Fruit fly (Drosophila melanogaster) whole organism, adult: ENCODE results near the gene Sk1.

ENCODE experiments used
- CG11617 ChIP-seq: fragments of 200-800 bp; sonication (Bioruptor generic); optimal IDR thresholded peaks from 2 replicates; lab custom pipeline; 2017; ENCODE audit warnings: mild to moderate bottlenecking, missing biosample characterization, missing genetic modification reagents, missing genetic modification characterization
- CG12768 ChIP-seq: fragments of 200-800 bp; sonication (Bioruptor generic); optimal IDR thresholded peaks from 2 replicates; lab custom pipeline; 2017; ENCODE audit warnings: missing biosample characterization, missing genetic modification characterization, mild to moderate bottlenecking, moderate library complexity, missing genetic modification reagents
- CG14711 ChIP-seq: fragments of 200-800 bp; sonication (Bioruptor generic); optimal IDR thresholded peaks from 2 replicates; lab custom pipeline; 2018; ENCODE audit warnings: missing biosample characterization, mild to moderate bottlenecking, missing genetic modification characterization, moderate library complexity
- CG1620 ChIP-seq: fragments of 200-800 bp; sonication (Bioruptor generic); optimal IDR thresholded peaks from 2 replicates; lab custom pipeline; 2016; ENCODE audit warnings: missing biosample characterization, missing genetic modification characterization
- CG33017 ChIP-seq: fragments of 200-800 bp; sonication (Bioruptor generic); optimal IDR thresholded peaks from 2 replicates; lab custom pipeline; 2018; ENCODE audit warnings: missing biosample characterization, mild to moderate bottlenecking, missing genetic modification characterization, moderate library complexity
- CG5204 ChIP-seq: fragments of 200-800 bp; sonication (Bioruptor generic); optimal IDR thresholded peaks from 2 replicates; lab custom pipeline; 2016; ENCODE audit warnings: missing biosample characterization, missing genetic modification characterization
- CG7045 ChIP-seq: fragments of 200-800 bp; sonication (Bioruptor generic); optimal IDR thresholded peaks from 2 replicates; lab custom pipeline; 2017; ENCODE audit warnings: missing biosample characterization, mild to moderate bottlenecking, missing genetic modification characterization
- CG7101 ChIP-seq: fragments of 200-800 bp; sonication (Bioruptor generic); optimal IDR thresholded peaks from 2 replicates; lab custom pipeline; 2018; ENCODE audit warnings: missing biosample characterization, mild to moderate bottlenecking, missing genetic modification characterization, moderate library complexity
- Clk ChIP-seq: fragments of 200-800 bp; sonication (Bioruptor generic); optimal IDR thresholded peaks from 2 replicates; lab custom pipeline; 2017; ENCODE audit warnings: missing biosample characterization, missing genetic modification characterization
- Crg-1 ChIP-seq: fragments of 200-800 bp; sonication (Bioruptor generic); optimal IDR thresholded peaks from 2 replicates; lab custom pipeline; 2016; ENCODE audit warnings: missing biosample characterization, missing genetic modification characterization
- Hr96 ChIP-seq: fragments of 200-800 bp; sonication (Bioruptor generic); optimal IDR thresholded peaks from 2 replicates; lab custom pipeline; 2016; ENCODE audit warnings: missing biosample characterization, missing genetic modification characterization
- Mnt ChIP-seq: fragments of 200-800 bp; sonication (Bioruptor generic); optimal IDR thresholded peaks from 2 replicates; lab custom pipeline; 2016; ENCODE audit warnings: missing biosample characterization, mild to moderate bottlenecking, missing genetic modification characterization
- bab1 ChIP-seq: fragments of 200-800 bp; sonication (Bioruptor generic); optimal IDR thresholded peaks from 3 replicates; lab custom pipeline; 2019; ENCODE audit warnings: missing biosample characterization, mild to moderate bottlenecking, missing genetic modification characterization, moderate library complexity
- cic ChIP-seq: fragments of 200-800 bp; sonication (Bioruptor generic); optimal IDR thresholded peaks from 2 replicates; lab custom pipeline; 2017; ENCODE audit warnings: missing biosample characterization, mild to moderate bottlenecking, missing genetic modification characterization, moderate library complexity
- cnc ChIP-seq, 2 experiments: fragments of >200 bp; optimal IDR thresholded peaks; 2 replicates each; lab custom pipeline; 2017
- kay ChIP-seq: fragments of 200-800 bp; sonication (Bioruptor generic); peaks from one replicate; lab custom pipeline; 2016; ENCODE audit warnings: missing biosample characterization, missing genetic modification characterization, borderline replicate concordance
- ovo ChIP-seq: fragments of 200-800 bp; sonication (Bioruptor generic); optimal IDR thresholded peaks from 2 replicates; lab custom pipeline; 2016; ENCODE audit warnings: missing biosample characterization, missing genetic modification characterization
- pad ChIP-seq: fragments of 200-800 bp; sonication (Bioruptor generic); optimal IDR thresholded peaks from 3 replicates; lab custom pipeline; 2017; ENCODE audit warnings: missing biosample characterization, missing genetic modification characterization, mild to moderate bottlenecking, moderate library complexity, missing genetic modification reagents
- tj ChIP-seq: fragments of 200-800 bp; sonication (Bioruptor generic); optimal IDR thresholded peaks from 3 replicates; lab custom pipeline; 2017; ENCODE audit warnings: missing biosample characterization, mild to moderate bottlenecking, missing genetic modification characterization, moderate library complexity
- toe ChIP-seq: fragments of 200-800 bp; sonication (Bioruptor generic); optimal IDR thresholded peaks from 2 replicates; lab custom pipeline; 2016; ENCODE audit warnings: missing biosample characterization, missing genetic modification characterization

The Sk1 gene

dm6 chrX:11424512-11424911, 17.8 kb upstream of the Sk1 start:
- TF ChIP-seq toe (no peak), Mnt (GFP tag; lab: Kevin White, UChicago) (no peak), CG7101 (tag; lab: Kevin White, UChicago) (no peak), CG11617 (GFP tag; lab: Kevin White, UChicago) (no peak)

- TF ChIP-seq CG1620 (no peak), CG7101 (tag; lab: Kevin White, UChicago) (no peak), CG7045 (GFP tag; lab: Kevin White, UChicago) (no peak), Hr96 (GFP tag; lab: Kevin White, UChicago) (no peak), tj (GFP tag; lab: Kevin White, UChicago) (no peak), Mnt (GFP tag; lab: Kevin White, UChicago) (no peak), Clk (GFP tag; lab: Kevin White, UChicago) (no peak), kay (no peak), CG11617 (GFP tag; lab: Kevin White, UChicago) (no peak), CG12768 (no peak), bab1 (GFP tag; lab: Kevin White, UChicago) (no peak), CG5204 (no peak), ovo (GFP tag; lab: Kevin White, UChicago) (no peak), CG33017 (tag; lab: Kevin White, UChicago) (no peak), pad (GFP tag; lab: Kevin White, UChicago) (no peak), toe (no peak), cnc (optimal IDR thresholded peaks at IDR 0.05; lab: Kevin White, UChicago) (no peak), CG14711 (no peak), Crg-1 (GFP tag; lab: Kevin White, UChicago) (no peak)
Observed at dm6 chrX:11425401-11425800, 16.9 kb upstream of the Sk1 start.

DNA sequence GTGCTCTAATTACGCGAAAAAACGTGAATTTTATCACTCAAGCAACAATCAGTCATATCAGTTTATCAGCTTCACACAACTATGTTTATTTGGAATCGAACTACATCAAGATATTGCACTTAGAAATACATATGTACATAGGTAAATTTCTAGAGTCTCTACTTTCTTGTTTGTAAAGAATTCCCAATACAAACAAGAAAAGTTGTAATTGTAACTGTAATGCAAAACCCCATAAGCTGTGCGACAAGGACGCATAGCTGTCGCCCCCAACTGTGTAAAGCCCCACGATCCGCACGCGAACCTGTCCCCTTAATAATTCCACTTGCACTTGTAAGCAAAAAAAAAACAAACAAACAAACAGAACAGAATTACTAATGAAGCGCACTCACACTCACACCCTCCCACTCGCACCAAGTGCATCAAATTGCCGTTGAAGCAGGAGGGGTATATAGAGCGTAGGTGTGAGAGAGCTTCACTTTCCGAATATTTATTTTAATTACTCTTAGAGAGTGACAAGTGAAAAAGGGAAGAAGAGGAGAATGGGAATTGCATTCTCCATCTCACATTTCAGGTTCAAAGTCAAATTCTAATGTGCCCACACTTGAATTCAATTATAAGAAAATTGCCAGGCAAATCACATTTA, 16.3 kb upstream of the Sk1 start:
- TF ChIP-seq CG5204, result no peak
- TF ChIP-seq Hr96 (GFP tag; lab: Kevin White, UChicago), result peak; percentile 46
- TF ChIP-seq CG1620, result peak; percentile 57
- peak; percentile 27 for TF ChIP-seq toe
- TF ChIP-seq Mnt (GFP tag; lab: Kevin White, UChicago), result peak; percentile 63
- TF ChIP-seq cic, result peak; percentile 50
- peak; percentile 33 for TF ChIP-seq CG14711
- TF ChIP-seq bab1 (GFP tag; lab: Kevin White, UChicago), result no peak
- TF ChIP-seq cnc (optimal IDR thresholded peaks at IDR 0.05; lab: Kevin White, UChicago), result no peak
- no peak for TF ChIP-seq CG12768
- peak; percentile 43 for TF ChIP-seq Crg-1 (GFP tag; lab: Kevin White, UChicago)
- no peak for TF ChIP-seq Clk (GFP tag; lab: Kevin White, UChicago)
- no peak for TF ChIP-seq tj (GFP tag; lab: Kevin White, UChicago)
- TF ChIP-seq ovo (GFP tag; lab: Kevin White, UChicago), result peak; percentile 98
- peak; percentile 54 for TF ChIP-seq CG7101 (tag; lab: Kevin White, UChicago)
- peak; percentile 89 for TF ChIP-seq pad (GFP tag; lab: Kevin White, UChicago)
- TF ChIP-seq kay, result peak; percentile 90
- TF ChIP-seq CG7045 (GFP tag; lab: Kevin White, UChicago), result peak; percentile 29
- TF ChIP-seq CG11617 (GFP tag; lab: Kevin White, UChicago), result peak; percentile 35
- no peak for TF ChIP-seq CG33017 (tag; lab: Kevin White, UChicago)

dm6 chrX:11427282-11427689, 15.1 kb upstream of the Sk1 start:
- TF ChIP-seq kay (peak; percentile 69), Crg-1 (GFP tag; lab: Kevin White, UChicago) (peak; percentile 88), Mnt (GFP tag; lab: Kevin White, UChicago) (peak; percentile 91), CG7045 (GFP tag; lab: Kevin White, UChicago) (peak; percentile 31), CG12768 (peak; percentile 30), pad (GFP tag; lab: Kevin White, UChicago) (peak; percentile 66), ovo (GFP tag; lab: Kevin White, UChicago) (peak; percentile 95), Clk (GFP tag; lab: Kevin White, UChicago) (peak; percentile 3), CG33017 (tag; lab: Kevin White, UChicago) (no peak), bab1 (GFP tag; lab: Kevin White, UChicago) (no peak), CG5204 (no peak), Hr96 (GFP tag; lab: Kevin White, UChicago) (no peak), CG1620 (peak; percentile 42), CG14711 (peak; percentile 41), toe (peak; percentile 17), cnc (optimal IDR thresholded peaks at IDR 0.05; lab: Kevin White, UChicago) (no peak), cic (peak; percentile 90), CG7101 (tag; lab: Kevin White, UChicago) (peak; percentile 72), tj (GFP tag; lab: Kevin White, UChicago) (peak; percentile 53), CG11617 (GFP tag; lab: Kevin White, UChicago) (peak; percentile 30)

DNA sequence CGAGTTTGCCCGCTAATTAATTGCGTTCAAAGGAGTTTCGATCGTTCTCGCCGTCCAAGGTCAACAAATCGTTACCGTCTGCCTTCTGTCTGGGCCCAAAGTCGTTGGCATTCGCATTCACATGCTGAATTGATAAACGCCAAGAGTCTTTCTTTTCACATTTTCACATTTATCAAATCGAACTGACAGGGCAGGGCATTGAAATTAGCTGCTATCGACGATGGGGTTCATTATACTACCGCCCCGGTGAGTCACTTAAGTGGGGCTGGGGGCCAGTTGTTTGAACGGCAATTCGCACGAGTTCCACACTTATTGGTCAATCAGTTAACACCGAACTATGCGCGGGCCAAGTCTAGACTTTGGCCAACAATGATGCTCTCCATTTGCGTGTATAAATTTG, 11.4 kb upstream of the Sk1 start:
- TF ChIP-seq CG5204 (no peak), cnc (optimal IDR thresholded peaks at IDR 0.05; lab: Kevin White, UChicago) (no peak), CG12768 (no peak), ovo (GFP tag; lab: Kevin White, UChicago) (no peak), pad (GFP tag; lab: Kevin White, UChicago) (no peak), CG7045 (GFP tag; lab: Kevin White, UChicago) (no peak), kay (no peak), bab1 (GFP tag; lab: Kevin White, UChicago) (no peak), CG11617 (GFP tag; lab: Kevin White, UChicago) (no peak)

dm6 chrX:11433930-11434329, 8.4 kb upstream of the Sk1 start:
- no peak for TF ChIP-seq pad (GFP tag; lab: Kevin White, UChicago)
- TF ChIP-seq CG1620, result no peak
- TF ChIP-seq Clk (GFP tag; lab: Kevin White, UChicago), result no peak
- no peak for TF ChIP-seq CG12768
- TF ChIP-seq Hr96 (GFP tag; lab: Kevin White, UChicago), result no peak
- no peak for TF ChIP-seq CG5204
- TF ChIP-seq toe, result no peak
- peak; percentile 46 for TF ChIP-seq bab1 (GFP tag; lab: Kevin White, UChicago)
- peak; percentile 21 for TF ChIP-seq kay
- no peak for TF ChIP-seq tj (GFP tag; lab: Kevin White, UChicago)
- TF ChIP-seq Crg-1 (GFP tag; lab: Kevin White, UChicago), result no peak
- TF ChIP-seq Mnt (GFP tag; lab: Kevin White, UChicago), result no peak
- TF ChIP-seq CG11617 (GFP tag; lab: Kevin White, UChicago), result no peak
- no peak for TF ChIP-seq CG7045 (GFP tag; lab: Kevin White, UChicago)
- no peak for TF ChIP-seq cic
